Fruit fly (Drosophila melanogaster): Measurements from ENCODE around the gene bnb.

The bnb gene

dm6 chrX:18774818-18775343 lies 22.6 kb downstream of the bnb start, which contains the start of gene CG6891 (continued):
- TF ChIP-seq lmd (GFP tag; IDR thresholded peaks at IDR 0.05), result peak; percentile 46
- no peak for TF ChIP-seq CG3995 (GFP tag; optimal IDR thresholded peaks at IDR 0.05)
- TF ChIP-seq HLHmδ (GFP tag; optimal IDR thresholded peaks at IDR 0.05), result peak; percentile 72
- TF ChIP-seq Sox102F (GFP tag; optimal IDR thresholded peaks at IDR 0.05), result peak; percentile 30
- peak; percentile 89 for TF ChIP-seq CG11504 (tag; optimal IDR thresholded peaks at IDR 0.05)
- peak; percentile 15 for TF ChIP-seq NfI (GFP tag; optimal IDR thresholded peaks at IDR 0.05)
- 0 out of 2 replicates have a peak, but pooled peaks have one; percentile 27 for TF ChIP-seq onecut (GFP tag; IDR thresholded peaks at IDR 0.05)
- 0 out of 2 replicates have a peak, but pooled peaks have one; percentile 17 for TF ChIP-seq CG10959 (GFP tag; IDR thresholded peaks at IDR 0.05)
- TF ChIP-seq CG4820 (GFP tag; optimal IDR thresholded peaks at IDR 0.05), result no peak
- peak; percentile 55 for TF ChIP-seq Rfx (GFP tag; IDR thresholded peaks at IDR 0.05)
- peak; percentile 11 for TF ChIP-seq chn (GFP tag; optimal IDR thresholded peaks at IDR 0.05)
- no peak for TF ChIP-seq Side (GFP tag; optimal IDR thresholded peaks at IDR 0.05)
- 0 out of 2 replicates have a peak, but pooled peaks have one; percentile 13 for TF ChIP-seq CG3847 (GFP tag; IDR thresholded peaks at IDR 0.05)
- TF ChIP-seq ato (GFP tag; IDR thresholded peaks at IDR 0.05; ENCODE audit: partially characterized antibody), result peak; percentile 26; the same call in 1 of the 2 replicates
- peak; percentile 10 for TF ChIP-seq CG2875 (GFP tag; optimal IDR thresholded peaks at IDR 0.05)
- peak; percentile 30 for TF ChIP-seq YL-1 (GFP tag; optimal IDR thresholded peaks at IDR 0.05)
- peak; percentile 48; the same call in 1 of the 3 replicates for TF ChIP-seq Optix (GFP tag; IDR thresholded peaks at IDR 0.05)
- peak; percentile 63 for TF ChIP-seq chm (GFP tag; IDR thresholded peaks at IDR 0.05)
- peak; percentile 39 for TF ChIP-seq Antp (GFP tag; optimal IDR thresholded peaks at IDR 0.05)
- TF ChIP-seq Asciz (GFP tag; optimal IDR thresholded peaks at IDR 0.05), result no peak
- TF ChIP-seq Hand (GFP tag; optimal IDR thresholded peaks at IDR 0.05), result no peak

DNA sequence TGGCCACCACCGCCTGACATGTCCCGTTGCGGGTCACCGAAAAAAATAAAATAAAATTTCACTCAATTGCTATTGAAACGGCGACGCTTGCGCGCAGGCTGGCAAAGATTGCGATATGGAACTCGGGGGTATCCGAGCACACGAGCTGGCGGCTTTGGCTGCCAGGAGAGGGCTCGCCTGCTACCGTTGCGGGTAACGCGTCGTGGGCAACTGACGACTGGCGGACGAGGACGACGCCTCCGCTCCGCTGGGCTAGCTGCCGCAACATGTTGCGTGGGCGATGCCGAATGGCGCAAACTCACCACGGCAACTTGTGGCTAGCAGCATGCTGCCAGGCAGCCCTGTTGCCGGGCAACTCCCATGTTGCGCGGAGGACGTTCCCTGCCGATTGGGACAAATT lies 23.7 kb downstream of the bnb start, which contains the start of gene CCKLR-17D3:
TSS of gene CCKLR-17D3 (minus strand) at position 211 of the 400 bp plus-strand sequence.
- no peak for TF ChIP-seq org-1 (GFP tag; optimal IDR thresholded peaks at IDR 0.05)
- TF ChIP-seq Spps (tag; optimal IDR thresholded peaks at IDR 0.05), result no peak
- no peak for TF ChIP-seq CG9932 (GFP tag; IDR thresholded peaks at IDR 0.05)
- peak; percentile 74 for TF ChIP-seq ewg (GFP tag; optimal IDR thresholded peaks at IDR 0.05)
- no peak for TF ChIP-seq sqz (GFP tag; optimal IDR thresholded peaks at IDR 0.05)
- no peak for TF ChIP-seq dm (GFP tag; optimal IDR thresholded peaks at IDR 0.05)
- TF ChIP-seq sens (GFP tag), result peak; percentile 72
- no peak for TF ChIP-seq CG10431 (GFP tag; optimal IDR thresholded peaks at IDR 0.05)
- no peak for TF ChIP-seq Atf6 (GFP tag; IDR thresholded peaks at IDR 0.05)
- no peak for TF ChIP-seq CG10959 (GFP tag; IDR thresholded peaks at IDR 0.05)
- no peak for TF ChIP-seq sc (optimal IDR thresholded peaks at IDR 0.05)
- no peak for TF ChIP-seq sc (GFP tag; optimal IDR thresholded peaks at IDR 0.05)
- peak; percentile 87 for TF ChIP-seq Med (GFP tag)
- no peak for TF ChIP-seq Optix (GFP tag; IDR thresholded peaks at IDR 0.05)
- no peak for TF ChIP-seq bbx (GFP tag; IDR thresholded peaks at IDR 0.05; ENCODE audit: partially characterized antibody)
- TF ChIP-seq CG12391 (tag; optimal IDR thresholded peaks at IDR 0.05), result no peak
- TF ChIP-seq CG14710 (tag; optimal IDR thresholded peaks at IDR 0.05), result no peak
- TF ChIP-seq jigr1 (GFP tag; IDR thresholded peaks at IDR 0.05), result no peak
- no peak for TF ChIP-seq so (GFP tag; IDR thresholded peaks at IDR 0.05)
- no peak for TF ChIP-seq zen (tag; optimal IDR thresholded peaks at IDR 0.05)
- TF ChIP-seq CG4820 (GFP tag; optimal IDR thresholded peaks at IDR 0.05), result no peak
- no peak for TF ChIP-seq HLH54F (GFP tag; optimal IDR thresholded peaks at IDR 0.05)
- TF ChIP-seq CG5180 (GFP tag; optimal IDR thresholded peaks at IDR 0.05), result peak; percentile 27
- TF ChIP-seq Mad (GFP tag; optimal IDR thresholded peaks at IDR 0.05), result peak; percentile 2
- TF ChIP-seq chm (GFP tag; IDR thresholded peaks at IDR 0.05), result 0 out of 2 replicates have a peak, but pooled peaks have one; percentile 23
- TF ChIP-seq CTCF (GFP tag; optimal IDR thresholded peaks at IDR 0.05), result no peak
- no peak for TF ChIP-seq CG8478 (optimal IDR thresholded peaks at IDR 0.05)
- TF ChIP-seq ci (GFP tag; IDR thresholded peaks at IDR 0.05), result 0 out of 3 replicates have a peak, but pooled peaks have one; percentile 55
- TF ChIP-seq CG34376 (GFP tag; optimal IDR thresholded peaks at IDR 0.05), result no peak
- no peak for TF ChIP-seq jing (GFP tag; optimal IDR thresholded peaks at IDR 0.05)
- TF ChIP-seq CG32532 (GFP tag; IDR thresholded peaks at IDR 0.05), result no peak
- TF ChIP-seq ssp (GFP tag; IDR thresholded peaks at IDR 0.05), result no peak
- TF ChIP-seq gt (GFP tag; IDR thresholded peaks at IDR 0.05), result no peak
- no peak for TF ChIP-seq Sox100B (GFP tag; optimal IDR thresholded peaks at IDR 0.05)
